Worm (Caenorhabditis elegans): ENCODE measurements around the gene K09C6.8.
"Not testable (repeated sequence)": the region's sequence is repeated elsewhere in the genome, so short reads cannot be mapped to it uniquely, and the experiment has no call there.

Gene K09C6.8

ce11 chrV:843118-843517 is at the start of gene K09C6.8:
Gene K09C6.8 (minus strand): TSS chrV:843218.
- not testable (repeated sequence) for TF ChIP-seq ama-1 (optimal IDR thresholded peaks at IDR 0.05); tra-4 (tag; optimal IDR thresholded peaks at IDR 0.05); tbx-37 (GFP tag; conservative IDR thresholded peaks at IDR 0.05)

ce11 chrV:890835-891234 is 47.8 kb upstream of the K09C6.8 start, which contains the start of gene srlf-22:
Gene srlf-22 (plus strand): TSS chrV:891135.
- not testable (repeated sequence) for TF ChIP-seq ama-1 (optimal IDR thresholded peaks at IDR 0.05); pes-1 (GFP tag; IDR thresholded peaks at IDR 0.05); scrt-1 (GFP tag; IDR thresholded peaks at IDR 0.05)

- TF ChIP-seq B0310.2 (tag; optimal IDR thresholded peaks at IDR 0.05) (no peak), tbx-11 (GFP tag; IDR thresholded peaks at IDR 0.05) (no peak), ceh-13 (GFP tag; optimal IDR thresholded peaks at IDR 0.05) (no peak), sea-1 (GFP tag; conservative IDR thresholded peaks at IDR 0.05) (no peak), ama-1 (optimal IDR thresholded peaks at IDR 0.05) (no peak)
These were observed 47.4 kb upstream of the K09C6.8 start, which contains the start of gene srlf-21 for ce11 chrV:890423-890822. Gene srlf-21 (minus strand): TSS chrV:890523.

ce11 chrV:889216-889615 is 46.2 kb upstream of the K09C6.8 start, which contains the start of gene T02B11.6:
Gene T02B11.6 (minus strand): TSS chrV:889316.
- TF ChIP-seq aly-1 (tag; optimal IDR thresholded peaks at IDR 0.05) (no peak), tbx-37 (GFP tag; conservative IDR thresholded peaks at IDR 0.05) (no peak), hmbx-1 (tag; optimal IDR thresholded peaks at IDR 0.05) (no peak), scrt-1 (GFP tag; IDR thresholded peaks at IDR 0.05) (no peak), ets-7 (tag; optimal IDR thresholded peaks at IDR 0.05) (no peak), hnd-1 (tag; optimal IDR thresholded peaks at IDR 0.05) (no peak), ama-1 (optimal IDR thresholded peaks at IDR 0.05) (no peak), pes-1 (GFP tag; IDR thresholded peaks at IDR 0.05) (no peak), tbx-11 (GFP tag; IDR thresholded peaks at IDR 0.05) (no peak), B0310.2 (tag; optimal IDR thresholded peaks at IDR 0.05) (no peak), ceh-13 (GFP tag; optimal IDR thresholded peaks at IDR 0.05) (no peak), tra-4 (tag; optimal IDR thresholded peaks at IDR 0.05) (no peak), sea-1 (GFP tag; conservative IDR thresholded peaks at IDR 0.05) (no peak), hmg-4 (GFP tag; optimal IDR thresholded peaks at IDR 0.05) (no peak), F13C5.2 (tag; optimal IDR thresholded peaks at IDR 0.05) (no peak)

- TF ChIP-seq pes-1 (GFP tag; IDR thresholded peaks at IDR 0.05), result no peak
- no peak for TF ChIP-seq ama-1 (optimal IDR thresholded peaks at IDR 0.05)
- no peak for TF ChIP-seq ceh-36 (tag; optimal IDR thresholded peaks at IDR 0.05)
- no peak for TF ChIP-seq scrt-1 (GFP tag; IDR thresholded peaks at IDR 0.05)
- TF ChIP-seq B0310.2 (tag; optimal IDR thresholded peaks at IDR 0.05), result no peak
- no peak for TF ChIP-seq tbx-37 (GFP tag; conservative IDR thresholded peaks at IDR 0.05)
These were observed 41.3 kb upstream of the K09C6.8 start, which contains the start of gene srj-38 for ce11 chrV:884324-884723. Gene srj-38 (minus strand): TSS chrV:884424.

- TF ChIP-seq ets-7 (tag; optimal IDR thresholded peaks at IDR 0.05) (no peak), F13C5.2 (tag; optimal IDR thresholded peaks at IDR 0.05) (no peak), pes-1 (GFP tag; IDR thresholded peaks at IDR 0.05) (no peak), hmg-4 (GFP tag; optimal IDR thresholded peaks at IDR 0.05) (no peak), sea-1 (GFP tag; conservative IDR thresholded peaks at IDR 0.05) (no peak), hmbx-1 (tag; optimal IDR thresholded peaks at IDR 0.05) (no peak), tra-4 (tag; optimal IDR thresholded peaks at IDR 0.05) (no peak), aly-1 (tag; optimal IDR thresholded peaks at IDR 0.05) (no peak), flt-1 (GFP tag; IDR thresholded peaks at IDR 0.05) (no peak), ama-1 (optimal IDR thresholded peaks at IDR 0.05) (no peak)
These were observed 36.2 kb upstream of the K09C6.8 start, which contains the start of gene srg-53 for ce11 chrV:879171-879570. Gene srg-53 (plus strand): TSS chrV:879471.

ce11 chrV:878567-878966 is 35.5 kb upstream of the K09C6.8 start, which contains the start of gene T02B11.8:
Gene T02B11.8 (minus strand): TSS chrV:878667.
- no peak for TF ChIP-seq hmg-4 (GFP tag; optimal IDR thresholded peaks at IDR 0.05)

ce11 chrV:875945-876344 is 32.9 kb upstream of the K09C6.8 start, which contains the start of gene T02B11.9:
Gene T02B11.9 (plus strand): TSS chrV:876245.
- TF ChIP-seq ceh-13 (GFP tag; optimal IDR thresholded peaks at IDR 0.05) (no peak), ama-1 (optimal IDR thresholded peaks at IDR 0.05) (no peak), hmg-4 (GFP tag; optimal IDR thresholded peaks at IDR 0.05) (no peak), ets-7 (tag; optimal IDR thresholded peaks at IDR 0.05) (no peak), flt-1 (GFP tag; IDR thresholded peaks at IDR 0.05) (no peak), F13C5.2 (tag; optimal IDR thresholded peaks at IDR 0.05) (no peak), hmbx-1 (tag; optimal IDR thresholded peaks at IDR 0.05) (no peak), hnd-1 (tag; optimal IDR thresholded peaks at IDR 0.05) (no peak), tbx-37 (GFP tag; conservative IDR thresholded peaks at IDR 0.05) (no peak), aly-1 (tag; optimal IDR thresholded peaks at IDR 0.05) (no peak), B0310.2 (tag; optimal IDR thresholded peaks at IDR 0.05) (no peak), tbx-11 (GFP tag; IDR thresholded peaks at IDR 0.05) (no peak), scrt-1 (GFP tag; IDR thresholded peaks at IDR 0.05) (no peak), tra-4 (tag; optimal IDR thresholded peaks at IDR 0.05) (no peak), pes-1 (GFP tag; IDR thresholded peaks at IDR 0.05) (no peak)

ce11 chrV:871029-871428 is 28.0 kb upstream of the K09C6.8 start, which contains the start of gene T02B11.4:
Gene T02B11.4 (minus strand): TSS chrV:871129.
- TF ChIP-seq aly-1 (tag; optimal IDR thresholded peaks at IDR 0.05) (no peak), tra-4 (tag; optimal IDR thresholded peaks at IDR 0.05) (no peak), hnd-1 (tag; optimal IDR thresholded peaks at IDR 0.05) (no peak), sea-1 (GFP tag; conservative IDR thresholded peaks at IDR 0.05) (no peak), pes-1 (GFP tag; IDR thresholded peaks at IDR 0.05) (no peak), F13C5.2 (tag; optimal IDR thresholded peaks at IDR 0.05) (no peak), ama-1 (optimal IDR thresholded peaks at IDR 0.05) (no peak), tbx-11 (GFP tag; IDR thresholded peaks at IDR 0.05) (no peak), ceh-13 (GFP tag; optimal IDR thresholded peaks at IDR 0.05) (no peak), hmg-4 (GFP tag; optimal IDR thresholded peaks at IDR 0.05) (no peak), flt-1 (GFP tag; IDR thresholded peaks at IDR 0.05) (no peak), scrt-1 (GFP tag; IDR thresholded peaks at IDR 0.05) (no peak), ceh-36 (tag; optimal IDR thresholded peaks at IDR 0.05) (no peak)

Measured in whole organism, early embryonic.